Fruit fly (Drosophila melanogaster): ENCODE measurements around the gene FoxK.

The FoxK gene

dm6 chr3L:11119396-11119900, 1.1 kb downstream of the FoxK start (continued):
- TF ChIP-seq H2.0 (GFP tag; IDR thresholded peaks at IDR 0.05) (peak; percentile 5; the same call in 1 of the 2 replicates), Tbp (GFP tag; optimal IDR thresholded peaks at IDR 0.05) (no peak), row (GFP tag; IDR thresholded peaks at IDR 0.05) (peak; percentile 44), ttk (GFP tag; IDR thresholded peaks at IDR 0.05) (no peak), hth (optimal IDR thresholded peaks at IDR 0.05) (no peak), Camta (GFP tag; optimal IDR thresholded peaks at IDR 0.05) (no peak), Adf1 (GFP tag; IDR thresholded peaks at IDR 0.05) (peak; percentile 11; the same call in 1 of the 2 replicates), nom (GFP tag; optimal IDR thresholded peaks at IDR 0.05) (no peak), dmrt99B (tag; optimal IDR thresholded peaks at IDR 0.05) (no peak), Lim3 (GFP tag; IDR thresholded peaks at IDR 0.05) (no peak), zen (tag; optimal IDR thresholded peaks at IDR 0.05) (no peak), GATAe (GFP tag; conservative IDR thresholded peaks at IDR 0.05) (no peak), CG15011 (GFP tag; optimal IDR thresholded peaks at IDR 0.05) (no peak), caup (GFP tag; optimal IDR thresholded peaks at IDR 0.05; ENCODE audit: severe bottlenecking) (no peak), sob (GFP tag; IDR thresholded peaks at IDR 0.05) (no peak), Ets97D (GFP tag; optimal IDR thresholded peaks at IDR 0.05) (no peak), Sox102F (GFP tag; optimal IDR thresholded peaks at IDR 0.05) (no peak), MTF-1 (GFP tag; optimal IDR thresholded peaks at IDR 0.05; ENCODE audit: borderline replicate concordance) (no peak), CG15514 (GFP tag; optimal IDR thresholded peaks at IDR 0.05) (no peak), CG4854 (GFP tag; optimal IDR thresholded peaks at IDR 0.05) (no peak), Atf-2 (GFP tag; optimal IDR thresholded peaks at IDR 0.05) (no peak), CG4820 (GFP tag; optimal IDR thresholded peaks at IDR 0.05) (no peak), CG16813 (GFP tag; IDR thresholded peaks at IDR 0.05; ENCODE audit: partially characterized antibody) (0 out of 3 replicates have a peak, but pooled peaks have one; percentile 13), odd (GFP tag; optimal IDR thresholded peaks at IDR 0.05) (no peak), ATbp (GFP tag; optimal IDR thresholded peaks at IDR 0.05) (no peak), CG1792 (GFP tag; optimal IDR thresholded peaks at IDR 0.05) (no peak), run (tag; optimal IDR thresholded peaks at IDR 0.05) (no peak), CG17829 (tag; optimal IDR thresholded peaks at IDR 0.05) (no peak), nau (GFP tag; optimal IDR thresholded peaks at IDR 0.05) (no peak), CG17385 (GFP tag; optimal IDR thresholded peaks at IDR 0.05) (no peak), Sox100B (GFP tag; optimal IDR thresholded peaks at IDR 0.05) (no peak), mam (GFP tag; optimal IDR thresholded peaks at IDR 0.05) (peak; percentile 42), CG6689 (GFP tag; IDR thresholded peaks at IDR 0.05) (no peak), CG31441 (GFP tag; IDR thresholded peaks at IDR 0.05) (no peak), bowl (GFP tag; IDR thresholded peaks at IDR 0.05) (no peak), CG3995 (GFP tag; optimal IDR thresholded peaks at IDR 0.05) (no peak), az2 (GFP tag; optimal IDR thresholded peaks at IDR 0.05) (no peak), pan (optimal IDR thresholded peaks at IDR 0.05) (no peak), pan (GFP tag; optimal IDR thresholded peaks at IDR 0.05 in 1 of 2, IDR thresholded peaks at IDR 0.05 in 1 of 2) (no peak), zf30C (GFP tag; optimal IDR thresholded peaks at IDR 0.05) (peak; percentile 15), ham (GFP tag; IDR thresholded peaks at IDR 0.05) (no peak), Bteb2 (GFP tag; optimal IDR thresholded peaks at IDR 0.05) (no peak), Sry-β (GFP tag; optimal IDR thresholded peaks at IDR 0.05) (no peak), klu (GFP tag; IDR thresholded peaks at IDR 0.05) (no peak), grau (tag; optimal IDR thresholded peaks at IDR 0.05) (peak; percentile 5), so (GFP tag; IDR thresholded peaks at IDR 0.05) (no peak), BtbVII (GFP tag; optimal IDR thresholded peaks at IDR 0.05) (no peak), Asciz (GFP tag; optimal IDR thresholded peaks at IDR 0.05) (no peak), CG10654 (GFP tag; optimal IDR thresholded peaks at IDR 0.05) (no peak), CG7745 (tag; optimal IDR thresholded peaks at IDR 0.05) (no peak), MBD-R2 (GFP tag; IDR thresholded peaks at IDR 0.05) (0 out of 2 replicates have a peak, but pooled peaks have one; percentile 13), Nf-YA (GFP tag; IDR thresholded peaks at IDR 0.05) (no peak)
